Worm (Caenorhabditis elegans) whole organism, young adult: ENCODE measurements around the gene T13G4.4.

Source experiments
- F49E8.2 ChIP-seq: sonication (generic microtip); optimal IDR thresholded peaks from 3 replicates; lab custom pipeline; 2017; ENCODE audit warnings: missing genetic modification characterization, mild to moderate bottlenecking, missing compliant biosample characterization, antibody characterized with exemption, moderate library complexity; ENCODE audit not compliant: insufficient read depth
- Y56A3A.18 ChIP-seq: fragments of 200-800 bp; sonication (Bioruptor generic); IDR thresholded peaks from 2 replicates; pipeline ENCODE4 v1.3.6; 2022; ENCODE audit warnings: missing genetic modification reagents, missing genetic modification characterization, missing compliant biosample characterization
- Y67H2A.10 ChIP-seq: fragments of 200-800 bp; sonication (Bioruptor generic); conservative IDR thresholded peaks from 2 replicates; pipeline ENCODE4 v1.3.6; 2022; ENCODE audit warnings: missing genetic modification reagents, missing genetic modification characterization, missing compliant biosample characterization
- ama-1 ChIP-seq, 3 experiments: fragments of 150-350 bp in 1 of 3; sonication (generic microtip) in 2 of 3; optimal IDR thresholded peaks; 2 replicates each; lab custom pipeline; 2014 to 2018; ENCODE audit warnings: missing biosample characterization in 2 of 3, missing genetic modification characterization in 2 of 3, missing genetic modification reagents in 2 of 3
- attf-3 ChIP-seq: fragments of 200-800 bp; sonication (Bioruptor generic); conservative IDR thresholded peaks from 2 replicates; pipeline ENCODE4 v1.3.6; 2022; ENCODE audit warnings: missing genetic modification reagents, missing genetic modification characterization, missing compliant biosample characterization
- cebp-2 ChIP-seq: fragments of 200-800 bp; sonication (Bioruptor generic); IDR thresholded peaks from 2 replicates; pipeline ENCODE4 v1.3.6; 2022; ENCODE audit warnings: missing genetic modification characterization, missing compliant biosample characterization
- efl-1 ChIP-seq: fragments of 150-350 bp; optimal IDR thresholded peaks from 2 replicates; lab custom pipeline; 2014; ENCODE audit warnings: missing biosample characterization, missing genetic modification reagents, missing genetic modification characterization
- ets-4 ChIP-seq: fragments of 200-800 bp; sonication (Bioruptor generic); optimal IDR thresholded peaks from 2 replicates; lab custom pipeline; 2018; ENCODE audit warnings: mild to moderate bottlenecking, missing genetic modification characterization, missing compliant biosample characterization
- lir-1 ChIP-seq: fragments of 200-800 bp; sonication (Bioruptor generic); conservative IDR thresholded peaks from 2 replicates; pipeline ENCODE4 v1.3.6; 2022; ENCODE audit warnings: missing genetic modification reagents, missing genetic modification characterization, missing compliant biosample characterization
- repo-1 ChIP-seq: sonication (generic microtip); optimal IDR thresholded peaks from 2 replicates; lab custom pipeline; 2017; ENCODE audit warnings: mild to moderate bottlenecking, missing genetic modification characterization, missing compliant biosample characterization
- unc-62 ChIP-seq: fragments of 150-350 bp; optimal IDR thresholded peaks from 2 replicates; lab custom pipeline; 2014; ENCODE audit warnings: missing biosample characterization, missing genetic modification reagents, missing genetic modification characterization

DNA sequence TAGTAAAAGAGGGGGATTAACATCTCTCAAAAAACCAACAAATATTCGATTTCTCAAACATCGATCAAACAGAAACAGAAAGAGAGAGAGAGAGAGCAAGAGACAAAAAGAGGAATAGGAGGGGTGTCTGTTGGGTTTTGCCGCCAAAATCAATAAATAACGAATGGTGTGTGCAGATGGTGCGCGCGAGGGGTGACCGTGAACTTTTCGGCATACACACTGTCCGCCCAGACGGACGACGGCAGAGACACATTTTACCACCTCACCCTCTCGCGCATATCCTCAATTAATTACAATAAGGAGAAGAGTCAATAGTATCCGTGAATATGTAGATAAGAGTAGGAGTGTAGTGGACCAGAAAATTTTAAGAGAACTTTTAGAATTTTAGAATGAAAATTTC is 30.9 kb upstream of the T13G4.4 start:
- TF ChIP-seq ama-1 (optimal IDR thresholded peaks at IDR 0.05; lab: Kevin White, UChicago) = no peak
- no peak for TF ChIP-seq ama-1 (GFP tag; optimal IDR thresholded peaks at IDR 0.05; lab: Kevin White, UChicago)
- no peak for TF ChIP-seq Y56A3A.18 (GFP tag; lab: Robert Waterston, UW)
- TF ChIP-seq efl-1 (GFP tag; lab: Kevin White, UChicago) = no peak
- TF ChIP-seq ets-4 (GFP tag; lab: Kevin White, UChicago) = no peak
- TF ChIP-seq unc-62 = no peak
- no peak for TF ChIP-seq repo-1 (tag; lab: Kevin White, UChicago)
- TF ChIP-seq Y67H2A.10 (GFP tag; lab: Robert Waterston, UW) = no peak
- TF ChIP-seq F49E8.2 = no peak
- TF ChIP-seq cebp-2 (GFP tag; lab: Robert Waterston, UW) = no peak
- no peak for TF ChIP-seq attf-3 (GFP tag; lab: Robert Waterston, UW)
- TF ChIP-seq lir-1 (GFP tag; lab: Robert Waterston, UW) = no peak
